Fruit fly (Drosophila melanogaster) whole organism, wandering third instar larva: ENCODE measurements around the gene CG44158.

Experiments
- Hnf4 ChIP-seq: fragments of 200-800 bp; sonication (Bioruptor generic); optimal IDR thresholded peaks from 2 replicates; lab custom pipeline; 2016; ENCODE audit warnings: missing biosample characterization, mild to moderate bottlenecking, missing genetic modification characterization
- Hr83 ChIP-seq: fragments of 200-300 bp; sonication (Bioruptor generic); optimal IDR thresholded peaks from 2 replicates; lab custom pipeline; 2016; ENCODE audit warnings: missing biosample characterization, mild to moderate bottlenecking, missing genetic modification characterization, moderate library complexity; ENCODE audit not compliant: poor library complexity, severe bottlenecking
- Rel ChIP-seq, 2 experiments: fragments of 200-800 bp; sonication (Bioruptor generic) in 1 of 2; optimal IDR thresholded peaks; 2 replicates in 1 of 2; 3 replicates in 1 of 2; lab custom pipeline; 2016 to 2019; ENCODE audit warnings: mild to moderate bottlenecking in 2 of 2, missing biosample characterization in 2 of 2, missing genetic modification characterization in 2 of 2, moderate library complexity in 1 of 2
- ey ChIP-seq: fragments of 200-800 bp; sonication (Bioruptor generic); optimal IDR thresholded peaks from 2 replicates; lab custom pipeline; 2016; ENCODE audit warnings: missing biosample characterization, missing genetic modification characterization
- lola ChIP-seq: fragments of >200 bp; optimal IDR thresholded peaks from 2 replicates; lab custom pipeline; 2017; ENCODE audit warnings: missing biosample characterization, missing genetic modification characterization

DNA sequence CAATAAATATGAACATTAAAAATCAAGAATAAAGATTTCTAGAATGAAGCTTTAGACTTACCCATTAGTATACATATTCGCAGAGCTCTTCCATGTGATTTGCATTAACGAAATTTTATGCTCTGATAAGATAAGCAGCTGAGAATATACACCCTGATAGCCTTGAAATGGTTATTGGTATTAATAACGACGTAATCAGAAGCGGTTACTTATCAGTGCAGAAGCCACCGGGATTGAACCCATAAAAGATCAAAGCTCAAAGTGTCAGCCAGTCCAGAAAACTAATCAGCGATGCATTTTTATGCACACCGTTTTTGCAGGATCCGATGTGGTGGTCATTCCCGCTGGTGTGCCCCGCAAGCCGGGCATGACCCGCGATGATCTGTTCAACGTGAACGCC is 18.8 kb downstream of the CG44158 start:
- TF ChIP-seq Hr83 (GFP tag; lab: Kevin White, UChicago), result no peak
- TF ChIP-seq ey (GFP tag; lab: Kevin White, UChicago), result no peak
- TF ChIP-seq Rel (GFP tag; optimal IDR thresholded peaks at IDR 0.05; lab: Kevin White, UChicago), result no peak
- TF ChIP-seq Rel (tag; optimal IDR thresholded peaks at IDR 0.05; lab: Kevin White, UChicago), result no peak
- no peak for TF ChIP-seq lola (GFP tag; lab: Kevin White, UChicago)
- no peak for TF ChIP-seq Hnf4 (GFP tag; lab: Kevin White, UChicago)
